Worm (Caenorhabditis elegans): ENCODE data around the gene lec-4.
A peak's percentile ranks its signal among the peaks of the same experiment; 100 is the strongest.

lec-4 gene

ce11 chrIII:3797180-3798026 lies 24.3 kb upstream of the lec-4 start (continued):
- peak in 1 of 2 experiments; percentile 95 for TF ChIP-seq unc-62 (GFP tag; optimal IDR thresholded peaks at IDR 0.05 in 1 of 2)
- no peak for TF ChIP-seq unc-62 (tag; optimal IDR thresholded peaks at IDR 0.05)
- TF ChIP-seq hmg-1.1 (GFP tag; IDR thresholded peaks at IDR 0.05), result 0 out of 2 replicates have a peak, but pooled peaks have one; percentile 28
- no peak for TF ChIP-seq mxl-2 (GFP tag; conservative IDR thresholded peaks at IDR 0.05)
- peak; percentile 27 for TF ChIP-seq mes-2 (tag; optimal IDR thresholded peaks at IDR 0.05; ENCODE audit: poor library complexity, severe bottlenecking)
- no peak for TF ChIP-seq nhr-25 (tag; optimal IDR thresholded peaks at IDR 0.05; ENCODE audit: borderline replicate concordance, insufficient read depth)
- TF ChIP-seq nhr-48 (tag; optimal IDR thresholded peaks at IDR 0.05), result peak; percentile 24
- TF ChIP-seq egl-43 (GFP tag; IDR thresholded peaks at IDR 0.05), result no peak
- TF ChIP-seq nhr-28 (tag; optimal IDR thresholded peaks at IDR 0.05), result peak; percentile 23
- no peak for TF ChIP-seq lin-39 (tag; optimal IDR thresholded peaks at IDR 0.05)
- TF ChIP-seq mep-1 (tag; optimal IDR thresholded peaks at IDR 0.05), result peak; percentile 47
- TF ChIP-seq mxl-3 (GFP tag; optimal IDR thresholded peaks at IDR 0.05), result peak; percentile 37
- TF ChIP-seq php-3 (GFP tag; IDR thresholded peaks at IDR 0.05), result peak; percentile 38; the same call in 1 of the 2 replicates

ce11 chrIII:3795933-3796332 lies 22.8 kb upstream of the lec-4 start:
- TF ChIP-seq unc-130 (GFP tag; optimal IDR thresholded peaks at IDR 0.05), result no peak
- peak in 1 of 2 experiments; percentile 34 for TF ChIP-seq unc-62 (GFP tag; optimal IDR thresholded peaks at IDR 0.05 in 1 of 2)
- TF ChIP-seq unc-62 (tag; optimal IDR thresholded peaks at IDR 0.05), result no peak
- TF ChIP-seq dmd-9 (GFP tag; IDR thresholded peaks at IDR 0.05), result no peak
- TF ChIP-seq aha-1 (tag), result peak; percentile 21
- TF ChIP-seq mxl-2 (GFP tag; conservative IDR thresholded peaks at IDR 0.05), result no peak
- no peak for TF ChIP-seq madf-5 (GFP tag; IDR thresholded peaks at IDR 0.05)
- TF ChIP-seq dpl-1 (GFP tag; optimal IDR thresholded peaks at IDR 0.05), result no peak
- no peak for TF ChIP-seq F10B5.3 (tag; optimal IDR thresholded peaks at IDR 0.05)
- TF ChIP-seq madf-9 (GFP tag; conservative IDR thresholded peaks at IDR 0.05), result no peak

ce11 chrIII:3790855-3791254 lies 17.7 kb upstream of the lec-4 start:
- TF ChIP-seq lim-7 (GFP tag; IDR thresholded peaks at IDR 0.05), result 0 out of 2 replicates have a peak, but pooled peaks have one; percentile 31
- TF ChIP-seq mep-1 (tag; optimal IDR thresholded peaks at IDR 0.05), result peak; percentile 1
- TF ChIP-seq ceh-20 (GFP tag; IDR thresholded peaks at IDR 0.05), result no peak
- TF ChIP-seq nhr-28 (tag; optimal IDR thresholded peaks at IDR 0.05), result no peak
- TF ChIP-seq ceh-82 (tag; optimal IDR thresholded peaks at IDR 0.05), result no peak
- no peak for TF ChIP-seq skn-1 (tag; optimal IDR thresholded peaks at IDR 0.05)
- TF ChIP-seq nhr-6 (tag; optimal IDR thresholded peaks at IDR 0.05), result no peak
- TF ChIP-seq fos-1 (tag; optimal IDR thresholded peaks at IDR 0.05), result no peak
- TF ChIP-seq hlh-11 (tag; optimal IDR thresholded peaks at IDR 0.05), result no peak
- no peak for TF ChIP-seq ZK546.5 (tag; optimal IDR thresholded peaks at IDR 0.05)
- no peak for TF ChIP-seq F44E2.7 (GFP tag; IDR thresholded peaks at IDR 0.05)
- TF ChIP-seq F10B5.3 (tag; optimal IDR thresholded peaks at IDR 0.05), result no peak
- TF ChIP-seq D1046.2 (GFP tag; IDR thresholded peaks at IDR 0.05), result no peak
- TF ChIP-seq aha-1 (tag), result peak; percentile 49
- no peak for TF ChIP-seq ceh-32 (tag; optimal IDR thresholded peaks at IDR 0.05; ENCODE audit: poor library complexity)
- no peak for TF ChIP-seq lin-39 (tag; optimal IDR thresholded peaks at IDR 0.05)
- peak; percentile 40 for TF ChIP-seq dpl-1 (GFP tag; optimal IDR thresholded peaks at IDR 0.05)
- TF ChIP-seq mxl-2 (GFP tag; conservative IDR thresholded peaks at IDR 0.05), result no peak
- TF ChIP-seq lin-13 (GFP tag; optimal IDR thresholded peaks at IDR 0.05), result no peak
- no peak for TF ChIP-seq lin-38 (GFP tag; IDR thresholded peaks at IDR 0.05)
- TF ChIP-seq nhr-42 (GFP tag; IDR thresholded peaks at IDR 0.05), result no peak
- no peak for TF ChIP-seq zag-1 (tag; optimal IDR thresholded peaks at IDR 0.05)
- no peak for TF ChIP-seq spr-3 (GFP tag; optimal IDR thresholded peaks at IDR 0.05)
- no peak for TF ChIP-seq lsy-2 (tag; optimal IDR thresholded peaks at IDR 0.05)
- no peak for TF ChIP-seq mxl-3 (GFP tag; optimal IDR thresholded peaks at IDR 0.05)
- TF ChIP-seq nhr-25 (tag; optimal IDR thresholded peaks at IDR 0.05; ENCODE audit: borderline replicate concordance, insufficient read depth), result no peak
- TF ChIP-seq Y48G9A.11 (GFP tag; IDR thresholded peaks at IDR 0.05), result no peak

Measured in whole organism, L4 larva.